Fruit fly (Drosophila melanogaster) whole organism, embryonic: ENCODE results near the gene IM33.

Experiments used
- CG10979 ChIP-seq: fragments of 200-800 bp; sonication (Bioruptor generic); optimal IDR thresholded peaks from 2 replicates; lab custom pipeline; 2018; ENCODE audit warnings: missing biosample characterization, mild to moderate bottlenecking, missing genetic modification characterization, moderate library complexity
- CG12299 ChIP-seq: fragments of 200-800 bp; sonication (Bioruptor generic); optimal IDR thresholded peaks from 2 replicates; lab custom pipeline; 2018; ENCODE audit warnings: missing biosample characterization, mild to moderate bottlenecking, missing genetic modification characterization
- CG13894 ChIP-seq: fragments of 200-800 bp; sonication (Bioruptor generic); optimal IDR thresholded peaks from 3 replicates; lab custom pipeline; 2018; ENCODE audit warnings: missing biosample characterization, mild to moderate bottlenecking, missing genetic modification characterization, moderate library complexity
- CG1602 ChIP-seq: fragments of 200-800 bp; sonication (Bioruptor generic); optimal IDR thresholded peaks from 3 replicates; lab custom pipeline; 2016; ENCODE audit warnings: missing biosample characterization, missing genetic modification characterization
- CG16863 ChIP-seq: fragments of 200-800 bp; sonication (Bioruptor generic); optimal IDR thresholded peaks from 3 replicates; lab custom pipeline; 2016; ENCODE audit warnings: missing biosample characterization, missing genetic modification characterization
- CG17361 ChIP-seq: fragments of 200-800 bp; sonication (Bioruptor generic); IDR thresholded peaks from 3 replicates; pipeline ENCODE4 v1.3.6; 2022; ENCODE audit warnings: missing biosample characterization, missing genetic modification characterization
- CG18262 ChIP-seq: fragments of 200-800 bp; optimal IDR thresholded peaks from 3 replicates; lab custom pipeline; 2019; ENCODE audit warnings: missing biosample characterization, mild to moderate bottlenecking, missing genetic modification characterization, moderate library complexity
- CG1832 ChIP-seq: fragments of 200-800 bp; sonication (Bioruptor generic); optimal IDR thresholded peaks from 2 replicates; lab custom pipeline; 2017; ENCODE audit warnings: missing biosample characterization, mild to moderate bottlenecking, missing genetic modification characterization, inconsistent platforms
- CG18764 ChIP-seq: fragments of 200-800 bp; sonication (Bioruptor generic); optimal IDR thresholded peaks from 3 replicates; lab custom pipeline; 2016; ENCODE audit warnings: missing biosample characterization, missing genetic modification characterization
- CG30020 ChIP-seq: fragments of 200-800 bp; optimal IDR thresholded peaks from 2 replicates; lab custom pipeline; 2019; ENCODE audit warnings: missing biosample characterization, mild to moderate bottlenecking, missing genetic modification characterization, moderate library complexity
- CG31441 ChIP-seq: fragments of 200-800 bp; sonication (Bioruptor generic); IDR thresholded peaks from 2 replicates; pipeline ENCODE4 v1.3.6; 2022; ENCODE audit warnings: missing biosample characterization, missing genetic modification characterization
- CG4707 ChIP-seq: fragments of 200-800 bp; sonication (Bioruptor generic); optimal IDR thresholded peaks from 2 replicates; lab custom pipeline; 2018; ENCODE audit warnings: missing biosample characterization, mild to moderate bottlenecking, missing genetic modification characterization, moderate library complexity
- CG4854 ChIP-seq: fragments of 200-800 bp; sonication (Bioruptor generic); optimal IDR thresholded peaks from 2 replicates; lab custom pipeline; 2016; ENCODE audit warnings: missing biosample characterization, missing genetic modification characterization, inconsistent platforms
- CG8765 ChIP-seq: fragments of 200-800 bp; sonication (Bioruptor generic); IDR thresholded peaks from 2 replicates; pipeline ENCODE4 v1.3.6; 2022; ENCODE audit warnings: missing biosample characterization, missing genetic modification characterization
- CG9727 ChIP-seq: fragments of 200-800 bp; sonication (Bioruptor generic); optimal IDR thresholded peaks from 3 replicates; lab custom pipeline; 2017; ENCODE audit warnings: missing biosample characterization, mild to moderate bottlenecking, missing genetic modification characterization
- CG9876 ChIP-seq: fragments of 200-800 bp; sonication (Bioruptor generic); optimal IDR thresholded peaks from 2 replicates; lab custom pipeline; 2016; ENCODE audit warnings: missing biosample characterization, missing genetic modification characterization
- CHES-1-like ChIP-seq: fragments of 200-800 bp; sonication (Bioruptor generic); optimal IDR thresholded peaks from 2 replicates; lab custom pipeline; 2016; ENCODE audit warnings: missing biosample characterization, missing genetic modification characterization
- D19A ChIP-seq: fragments of 200-800 bp; optimal IDR thresholded peaks from 3 replicates; lab custom pipeline; 2019; ENCODE audit warnings: missing biosample characterization, mild to moderate bottlenecking, missing genetic modification characterization, moderate library complexity
- Deaf1 ChIP-seq: fragments of 200-800 bp; optimal IDR thresholded peaks from 3 replicates; lab custom pipeline; 2019; ENCODE audit warnings: missing biosample characterization, mild to moderate bottlenecking, missing genetic modification characterization, moderate library complexity
- Fer1 ChIP-seq: fragments of 200-800 bp; sonication (Bioruptor generic); optimal IDR thresholded peaks from 2 replicates; lab custom pipeline; 2017; ENCODE audit warnings: missing biosample characterization, mild to moderate bottlenecking, missing genetic modification characterization
- Fer2 ChIP-seq: fragments of 200-800 bp; sonication (Bioruptor generic); optimal IDR thresholded peaks from 2 replicates; lab custom pipeline; 2018; ENCODE audit warnings: missing biosample characterization, mild to moderate bottlenecking, missing genetic modification characterization, moderate library complexity
- Hmr ChIP-seq: fragments of 200-800 bp; sonication (Bioruptor generic); optimal IDR thresholded peaks from 3 replicates; lab custom pipeline; 2017; ENCODE audit warnings: mild to moderate bottlenecking, missing biosample characterization, missing genetic modification reagents, missing genetic modification characterization
- Hr78 ChIP-seq, 2 experiments: fragments of 200-800 bp in 1 of 2; fragments of >200 bp in 1 of 2; sonication (Bioruptor generic) in 1 of 2; optimal IDR thresholded peaks; 2 replicates each; lab custom pipeline; 2017 to 2019; ENCODE audit warnings: missing biosample characterization in 2 of 2, missing genetic modification characterization in 2 of 2, mild to moderate bottlenecking in 1 of 2, moderate library complexity in 1 of 2
- Lhr ChIP-seq: fragments of 200-800 bp; sonication (Bioruptor generic); optimal IDR thresholded peaks from 3 replicates; lab custom pipeline; 2017; ENCODE audit warnings: mild to moderate bottlenecking, missing biosample characterization, missing genetic modification reagents, missing genetic modification characterization
- Lim3 ChIP-seq: fragments of 200-800 bp; sonication (Bioruptor generic); IDR thresholded peaks from 2 replicates; pipeline ENCODE4 v1.3.6; 2022; ENCODE audit warnings: missing biosample characterization, missing genetic modification characterization
- NK7.1 ChIP-seq: fragments of 200-800 bp; sonication (Bioruptor generic); optimal IDR thresholded peaks from 3 replicates; lab custom pipeline; 2016; ENCODE audit warnings: missing biosample characterization, missing genetic modification characterization
- Nf-YB ChIP-seq: fragments of 200-800 bp; sonication (Bioruptor generic); optimal IDR thresholded peaks from 3 replicates; lab custom pipeline; 2019; ENCODE audit warnings: missing biosample characterization, mild to moderate bottlenecking, missing genetic modification characterization, moderate library complexity
- Opbp ChIP-seq: fragments of 200-800 bp; sonication (Bioruptor generic); IDR thresholded peaks from 3 replicates; pipeline ENCODE4 v1.3.6; 2022; ENCODE audit warnings: missing biosample characterization, missing genetic modification characterization; ENCODE audit not compliant: partially characterized antibody
- Optix ChIP-seq: fragments of 200-800 bp; sonication (Bioruptor generic); IDR thresholded peaks from 3 replicates; pipeline ENCODE4 v1.3.6; 2022; ENCODE audit warnings: missing biosample characterization, missing genetic modification characterization
- Sin3A ChIP-seq: fragments of >200 bp; optimal IDR thresholded peaks from 2 replicates; lab custom pipeline; 2018
- Spps ChIP-seq: fragments of 200-800 bp; sonication (Bioruptor generic); optimal IDR thresholded peaks from 2 replicates; lab custom pipeline; 2018; ENCODE audit warnings: missing biosample characterization, mild to moderate bottlenecking, missing genetic modification characterization
- Xrp1 ChIP-seq: fragments of 200-800 bp; sonication (Bioruptor generic); IDR thresholded peaks from 2 replicates; pipeline ENCODE4 v1.3.6; 2022; ENCODE audit warnings: missing biosample characterization, missing genetic modification characterization
- emc ChIP-seq: fragments of 200-800 bp; sonication (Bioruptor generic); optimal IDR thresholded peaks from 2 replicates; lab custom pipeline; 2016; ENCODE audit warnings: missing biosample characterization, missing genetic modification characterization
- gt ChIP-seq: fragments of 200-800 bp; sonication (Bioruptor generic); IDR thresholded peaks from 2 replicates; pipeline ENCODE4 v1.3.6; 2022; ENCODE audit warnings: missing biosample characterization, missing genetic modification characterization
- h ChIP-seq: fragments of >200 bp; optimal IDR thresholded peaks from 2 replicates; lab custom pipeline; 2017
- hkb ChIP-seq, 2 experiments: fragments of 200-800 bp in 1 of 2; fragments of >200 bp in 1 of 2; sonication (Bioruptor generic) in 1 of 2; IDR thresholded peaks in 1 of 2; optimal IDR thresholded peaks in 1 of 2; 2 replicates each; pipeline versions ENCODE4 v1.3.6 to Lab custom; 2017 to 2022; ENCODE audit warnings: missing biosample characterization in 1 of 2, missing genetic modification characterization in 1 of 2
- jing ChIP-seq: fragments of 200-800 bp; sonication (Bioruptor generic); optimal IDR thresholded peaks from 2 replicates; lab custom pipeline; 2018; ENCODE audit warnings: missing biosample characterization, mild to moderate bottlenecking, missing genetic modification characterization
- maf-S ChIP-seq: fragments of 200-800 bp; sonication (Bioruptor generic); optimal IDR thresholded peaks from 2 replicates; lab custom pipeline; 2016; ENCODE audit warnings: missing biosample characterization, missing genetic modification characterization
- mam ChIP-seq: fragments of 200-800 bp; sonication (Bioruptor generic); optimal IDR thresholded peaks from 3 replicates; lab custom pipeline; 2016; ENCODE audit warnings: missing biosample characterization, missing genetic modification characterization
- org-1 ChIP-seq: fragments of 200-800 bp; sonication (Bioruptor generic); optimal IDR thresholded peaks from 2 replicates; lab custom pipeline; 2017; ENCODE audit warnings: missing biosample characterization, missing genetic modification characterization
- pnt ChIP-seq: fragments of 200-800 bp; sonication (Bioruptor generic); optimal IDR thresholded peaks from 3 replicates; lab custom pipeline; 2016; ENCODE audit warnings: missing biosample characterization, missing genetic modification characterization
- prd ChIP-seq, 3 experiments: fragments of >200 bp in 2 of 3; fragments of 200-800 bp in 1 of 3; sonication (Bioruptor generic) in 1 of 3; optimal IDR thresholded peaks in 2 of 3; IDR thresholded peaks in 1 of 3; 2 replicates in 2 of 3; 3 replicates in 1 of 3; pipeline versions ENCODE4 v1.3.6 to Lab custom; 2017 to 2022; ENCODE audit warnings: missing biosample characterization in 1 of 3, missing genetic modification characterization in 1 of 3
- row ChIP-seq: fragments of 200-800 bp; sonication (Bioruptor generic); IDR thresholded peaks from 3 replicates; pipeline ENCODE4 v1.3.6; 2022; ENCODE audit warnings: missing biosample characterization, missing genetic modification characterization
- sens-2 ChIP-seq: fragments of 200-800 bp; sonication (Bioruptor generic); IDR thresholded peaks from 2 replicates; pipeline ENCODE4 v1.3.6; 2022; ENCODE audit warnings: missing biosample characterization, missing genetic modification characterization
- sr ChIP-seq: fragments of 200-800 bp; sonication (Bioruptor generic); IDR thresholded peaks from 3 replicates; pipeline ENCODE4 v1.3.6; 2022; ENCODE audit warnings: missing biosample characterization, missing genetic modification characterization
- tgo ChIP-seq: fragments of 200-800 bp; sonication (Bioruptor generic); IDR thresholded peaks from 3 replicates; pipeline ENCODE4 v1.3.6; 2022; ENCODE audit warnings: missing biosample characterization, missing genetic modification characterization
- twi ChIP-seq: fragments of 200-800 bp; optimal IDR thresholded peaks from 2 replicates; lab custom pipeline; 2019; ENCODE audit warnings: missing biosample characterization, mild to moderate bottlenecking, missing genetic modification characterization, moderate library complexity
- usp ChIP-seq: fragments of >200 bp; optimal IDR thresholded peaks from 2 replicates; lab custom pipeline; 2017; ENCODE audit warnings: missing biosample characterization, missing genetic modification characterization
- vnd ChIP-seq: fragments of 200-800 bp; sonication (Bioruptor generic); IDR thresholded peaks from 3 replicates; pipeline ENCODE4 v1.3.6; 2022; ENCODE audit warnings: missing biosample characterization, missing genetic modification characterization; ENCODE audit not compliant: partially characterized antibody
- wek ChIP-seq: fragments of 200-800 bp; sonication (Bioruptor generic); optimal IDR thresholded peaks from 3 replicates; lab custom pipeline; 2018; ENCODE audit warnings: missing biosample characterization, mild to moderate bottlenecking, missing genetic modification characterization, moderate library complexity
- zfh2 ChIP-seq: fragments of 200-800 bp; sonication (Bioruptor generic); optimal IDR thresholded peaks from 2 replicates; lab custom pipeline; 2016; ENCODE audit warnings: missing biosample characterization, missing genetic modification characterization

Gene IM33

DNA sequence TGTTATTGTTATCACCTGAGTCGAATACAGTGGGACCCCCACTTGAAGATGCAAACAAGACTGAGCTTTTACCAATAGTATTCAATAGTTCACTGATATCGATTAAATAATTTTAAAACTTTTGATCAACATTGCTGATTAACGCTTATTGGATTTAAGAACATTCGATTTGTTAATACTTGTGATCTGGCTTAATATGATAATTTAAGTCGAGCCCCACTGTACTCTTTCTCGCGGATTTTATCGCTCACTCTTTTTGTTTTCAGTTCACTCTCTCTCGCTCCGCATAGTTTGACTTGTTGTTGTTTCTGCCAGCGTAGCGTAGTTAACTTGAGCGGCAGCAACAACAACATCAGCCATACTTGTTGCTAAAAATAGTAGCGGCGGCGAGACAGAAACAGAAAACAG, 40.8 kb downstream of the IM33 start (continued):
- TF ChIP-seq Nf-YB (peak; percentile 89), mam (GFP tag; lab: Kevin White, UChicago) (peak; percentile 98), CG13894 (tag; lab: Kevin White, UChicago) (peak; percentile 97), Spps (tag; lab: Kevin White, UChicago) (peak; percentile 97), CG4854 (GFP tag; lab: Kevin White, UChicago) (peak; percentile 97), pnt (GFP tag; lab: Kevin White, UChicago) (peak; percentile 98), Xrp1 (GFP tag; lab: Robert Waterston, UW) (peak; percentile 99), CG17361 (peak; percentile 98), CG9876 (peak; percentile 94), CG31441 (GFP tag; lab: Robert Waterston, UW) (peak; percentile 95), CG12299 (tag; lab: Kevin White, UChicago) (peak; percentile 98), prd (optimal IDR thresholded peaks at IDR 0.05; lab: Kevin White, UChicago) (no peak), prd (GFP tag; IDR thresholded peaks at IDR 0.05; lab: Robert Waterston, UW) (peak; percentile 98), h (lab: Kevin White, UChicago) (no peak), Optix (peak; percentile 97), CG10979 (tag; lab: Kevin White, UChicago) (peak; percentile 98), vnd (GFP tag; lab: Robert Waterston, UW) (no peak), sens-2 (GFP tag; lab: Robert Waterston, UW) (peak; percentile 96), CG18262 (peak; percentile 98), CG16863 (peak; percentile 98), NK7.1 (GFP tag; lab: Kevin White, UChicago) (peak; percentile 97), usp (no peak), Hr78 (GFP tag; optimal IDR thresholded peaks at IDR 0.05; lab: Kevin White, UChicago) (peak in 1 of 2 experiments; percentile 93), CG8765 (GFP tag; lab: Robert Waterston, UW) (peak; percentile 95), org-1 (peak; percentile 99), zfh2 (GFP tag; lab: Kevin White, UChicago) (peak; percentile 98), gt (GFP tag; lab: Robert Waterston, UW) (peak; percentile 95), CG30020 (tag; lab: Kevin White, UChicago) (peak; percentile 87), maf-S (GFP tag; lab: Kevin White, UChicago) (peak; percentile 96), Fer1 (GFP tag; lab: Kevin White, UChicago) (peak; percentile 99), Deaf1 (tag; lab: Kevin White, UChicago) (peak; percentile 87), jing (GFP tag; lab: Kevin White, UChicago) (peak; percentile 96), D19A (peak; percentile 96), CG1832 (GFP tag; lab: Kevin White, UChicago) (no peak), CG18764 (peak; percentile 96), Lhr (peak; percentile 93), CHES-1-like (GFP tag; lab: Kevin White, UChicago) (peak; percentile 98), Lim3 (GFP tag; lab: Robert Waterston, UW) (peak; percentile 92), CG9727 (GFP tag; lab: Kevin White, UChicago) (peak; percentile 98), emc (GFP tag; lab: Kevin White, UChicago) (peak; percentile 94), twi (tag; lab: Kevin White, UChicago) (peak; percentile 96), Opbp (GFP tag; lab: Robert Waterston, UW) (no peak), Sin3A (no peak), row (GFP tag; lab: Robert Waterston, UW) (peak; percentile 99), sr (GFP tag; lab: Robert Waterston, UW) (peak; percentile 86), Hmr (GFP tag; lab: Kevin White, UChicago) (peak; percentile 98), tgo (GFP tag; lab: Robert Waterston, UW) (peak; percentile 97), Fer2 (tag; lab: Kevin White, UChicago) (peak; percentile 97), hkb (optimal IDR thresholded peaks at IDR 0.05; lab: Kevin White, UChicago) (no peak), hkb (GFP tag; IDR thresholded peaks at IDR 0.05; lab: Robert Waterston, UW) (peak; percentile 99), wek (peak; percentile 96), CG4707 (peak; percentile 98), CG1602 (GFP tag; lab: Kevin White, UChicago) (peak; percentile 96)
